Fruit fly (Drosophila melanogaster): ENCODE results near the gene Ctr1C.

Ctr1C gene

DNA sequence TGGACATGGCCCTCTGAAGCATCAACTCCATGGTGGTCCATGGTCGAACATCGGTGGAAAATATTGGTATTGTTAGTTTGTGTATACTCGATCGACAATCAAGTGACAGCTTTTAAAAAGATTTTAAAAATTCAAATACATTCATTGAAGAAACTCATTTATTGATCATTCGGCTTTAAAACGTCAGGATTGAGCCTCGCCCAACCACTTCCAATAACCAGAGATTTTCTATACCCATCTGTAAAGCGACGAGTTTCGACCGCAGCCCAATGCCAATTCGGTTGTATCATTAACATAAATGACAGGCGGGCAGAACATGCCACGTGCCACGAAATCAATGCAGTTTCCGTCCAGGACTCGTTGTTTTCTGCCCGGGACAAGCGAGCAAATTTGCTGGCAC is at the start of gene Ctr1C:
TSS of gene Ctr1C (minus strand) at position 101 of the 400 bp plus-strand sequence.
- TF ChIP-seq CG17801 (GFP tag; optimal IDR thresholded peaks at IDR 0.05; ENCODE audit: partially characterized antibody), result no peak

DNA sequence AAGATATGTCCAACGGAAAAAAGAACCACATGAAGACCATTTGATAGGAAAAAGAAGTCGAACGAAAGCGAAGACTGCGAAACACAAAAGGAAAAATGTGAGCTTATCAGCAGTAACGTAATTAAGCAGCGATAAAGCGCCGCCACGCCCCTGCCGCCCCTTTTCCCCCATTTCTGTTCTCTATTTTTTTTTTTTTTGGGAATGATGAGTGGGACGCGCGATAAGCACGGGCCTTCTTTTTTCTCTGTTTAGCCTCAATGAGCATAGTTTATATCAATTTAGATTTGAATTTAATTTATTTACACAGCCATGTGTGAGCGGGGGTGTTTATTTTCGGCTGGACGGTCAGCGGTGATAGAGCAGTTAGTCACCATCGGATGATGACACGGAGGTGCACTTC is 46.0 kb upstream of the Ctr1C start:
- TF ChIP-seq CG17801 (GFP tag; optimal IDR thresholded peaks at IDR 0.05; ENCODE audit: partially characterized antibody), result no peak

DNA sequence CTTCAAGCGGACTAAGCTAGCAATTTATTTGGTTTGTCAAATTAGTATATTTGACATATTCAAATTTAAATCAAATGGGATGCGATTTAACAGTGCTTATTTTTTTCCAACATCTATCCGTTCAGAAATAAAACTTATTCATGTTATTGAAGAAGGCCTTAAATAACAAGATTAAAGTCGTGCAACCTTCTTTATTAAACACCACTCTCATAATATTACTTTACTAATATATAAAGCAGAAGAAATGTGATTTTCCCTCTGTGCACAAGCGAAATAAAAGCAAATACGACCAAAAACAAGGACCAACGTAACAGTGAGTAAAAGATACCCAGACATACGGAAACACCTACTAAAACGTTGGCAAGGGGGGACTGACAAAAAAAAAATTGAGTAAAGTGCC is 42.5 kb upstream of the Ctr1C start:
- TF ChIP-seq CG17801 (GFP tag; optimal IDR thresholded peaks at IDR 0.05; ENCODE audit: partially characterized antibody), result no peak

DNA sequence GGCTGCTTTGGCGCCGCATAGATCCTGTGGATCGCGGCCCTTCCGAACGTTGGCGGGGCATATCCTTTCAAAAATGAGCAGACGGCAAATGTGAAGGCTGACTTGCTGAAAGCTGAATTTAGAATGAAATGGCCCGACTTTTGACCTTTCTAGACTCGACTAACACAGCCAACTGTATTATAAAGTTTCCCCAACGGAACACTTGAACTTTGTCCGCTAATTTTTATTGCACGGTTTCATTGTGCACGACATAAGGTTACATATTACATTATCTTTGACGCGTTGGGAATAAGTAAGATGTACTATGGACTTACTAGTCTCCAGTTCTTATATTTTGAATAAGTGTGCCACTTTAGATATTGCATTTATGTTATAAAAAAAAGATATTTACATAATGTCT is 28.2 kb upstream of the Ctr1C start, which contains the start of gene CG31007:
TSS of gene CG31007 (minus strand) at position 101 of the 400 bp plus-strand sequence.
- no peak for TF ChIP-seq CG17801 (GFP tag; optimal IDR thresholded peaks at IDR 0.05; ENCODE audit: partially characterized antibody)

DNA sequence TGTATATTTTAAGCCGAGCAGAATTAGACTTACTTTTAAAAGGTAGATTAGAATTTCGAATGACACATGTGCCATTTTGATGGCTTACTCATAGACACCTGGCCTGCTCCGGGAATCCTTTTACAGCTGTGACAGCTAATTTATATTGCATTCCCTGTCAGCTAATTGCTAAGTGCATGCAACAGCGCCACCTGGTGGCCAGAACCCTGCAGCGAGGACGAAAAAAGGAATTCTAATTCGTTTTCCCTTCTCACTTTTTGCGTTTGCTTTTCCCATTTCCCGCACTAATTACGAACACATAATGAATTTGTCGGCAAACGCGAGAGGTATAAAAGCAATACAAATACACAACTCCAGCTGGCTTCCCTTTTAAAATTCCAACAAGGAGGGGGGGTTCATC is 25.8 kb upstream of the Ctr1C start, which contains the start of gene CG31008:
TSS of gene CG31008 (minus strand) at position 59 of the 400 bp plus-strand sequence.
- no peak for TF ChIP-seq CG17801 (GFP tag; optimal IDR thresholded peaks at IDR 0.05; ENCODE audit: partially characterized antibody)

DNA sequence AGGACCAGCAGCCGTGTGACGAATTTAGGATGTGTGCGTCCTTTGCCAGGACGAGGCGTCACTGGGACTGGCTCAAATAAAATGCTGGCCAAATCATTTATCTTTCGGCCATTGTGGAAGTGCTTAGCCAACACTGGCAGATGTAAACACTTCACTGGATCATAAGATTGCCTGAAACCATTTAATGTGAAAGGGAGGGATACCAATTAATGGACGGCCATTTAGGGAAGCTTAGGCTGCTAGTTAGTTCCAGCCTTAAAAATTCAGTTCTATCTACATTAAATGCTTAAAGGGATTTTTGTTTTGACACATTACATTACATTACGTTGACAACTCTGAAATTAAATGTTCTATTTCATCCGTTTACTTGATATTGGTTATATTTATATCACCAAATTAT is 4.7 kb downstream of the Ctr1C start, which contains the start of gene CG15548:
TSS of gene CG15548 (plus strand) at position 301 of the 400 bp plus-strand sequence.
- no peak for TF ChIP-seq CG17801 (GFP tag; optimal IDR thresholded peaks at IDR 0.05; ENCODE audit: partially characterized antibody)

DNA sequence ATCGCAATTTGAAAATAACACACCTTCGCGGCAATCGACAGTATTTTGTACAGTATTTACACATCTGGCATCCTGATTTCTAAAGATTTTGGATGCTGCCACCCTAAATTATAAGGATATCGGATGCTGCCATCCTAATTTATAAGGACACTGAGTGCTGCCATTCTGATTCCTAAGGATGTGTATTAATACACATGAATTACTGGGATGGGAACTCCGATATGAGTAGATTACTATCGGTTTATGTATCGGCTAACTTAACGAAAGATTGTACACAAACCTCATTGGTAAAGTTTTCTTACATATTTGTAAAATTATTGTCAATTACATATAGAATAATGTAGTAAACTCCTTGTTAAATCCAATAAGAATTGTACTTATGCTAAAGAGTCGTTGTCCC is 17.8 kb downstream of the Ctr1C start:
- TF ChIP-seq CG17801 (GFP tag; optimal IDR thresholded peaks at IDR 0.05; ENCODE audit: partially characterized antibody), result no peak

DNA sequence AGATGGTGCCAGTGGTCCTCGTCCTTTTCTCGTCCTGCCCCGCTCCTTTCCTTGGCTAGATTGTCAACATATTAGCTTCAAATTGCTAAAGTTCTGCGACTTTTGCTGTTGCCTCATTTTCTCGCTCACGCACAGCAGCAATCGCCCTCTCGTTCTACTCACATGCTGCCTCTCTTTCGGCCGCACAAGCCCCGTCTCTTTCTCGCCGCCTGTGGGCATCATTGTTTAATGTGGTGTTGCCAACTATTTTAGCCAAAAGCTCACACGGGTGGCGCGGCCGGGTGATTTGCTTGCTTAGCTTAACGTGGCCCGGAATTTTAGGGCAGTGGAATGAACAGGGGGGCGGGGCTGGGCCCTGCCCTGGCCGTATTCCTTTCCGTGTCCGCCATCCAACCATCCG is 23.9 kb downstream of the Ctr1C start:
- no peak for TF ChIP-seq CG17801 (GFP tag; optimal IDR thresholded peaks at IDR 0.05; ENCODE audit: partially characterized antibody)

DNA sequence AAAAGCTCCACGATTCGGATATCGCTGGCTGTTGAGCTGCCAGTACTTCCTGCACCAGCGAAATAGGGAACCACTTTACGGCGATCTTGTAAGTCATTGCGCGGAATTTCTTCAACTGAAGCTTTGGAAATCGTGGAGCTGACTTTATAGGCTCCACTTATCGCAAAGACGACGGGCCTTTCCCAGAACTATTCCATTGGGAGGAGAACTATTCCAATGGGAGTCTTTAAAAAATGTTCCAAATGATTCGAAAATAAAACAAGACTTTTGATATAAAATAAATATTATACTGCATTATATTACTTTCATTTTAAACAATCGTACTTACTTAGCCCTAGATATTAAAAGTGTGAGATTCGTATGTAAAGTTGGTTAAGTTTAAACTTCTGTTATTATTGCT is 27.1 kb downstream of the Ctr1C start, which contains the start of gene CG15550:
TSS of gene CG15550 (minus strand) at position 101 of the 400 bp plus-strand sequence.
- no peak for TF ChIP-seq CG17801 (GFP tag; optimal IDR thresholded peaks at IDR 0.05; ENCODE audit: partially characterized antibody)

DNA sequence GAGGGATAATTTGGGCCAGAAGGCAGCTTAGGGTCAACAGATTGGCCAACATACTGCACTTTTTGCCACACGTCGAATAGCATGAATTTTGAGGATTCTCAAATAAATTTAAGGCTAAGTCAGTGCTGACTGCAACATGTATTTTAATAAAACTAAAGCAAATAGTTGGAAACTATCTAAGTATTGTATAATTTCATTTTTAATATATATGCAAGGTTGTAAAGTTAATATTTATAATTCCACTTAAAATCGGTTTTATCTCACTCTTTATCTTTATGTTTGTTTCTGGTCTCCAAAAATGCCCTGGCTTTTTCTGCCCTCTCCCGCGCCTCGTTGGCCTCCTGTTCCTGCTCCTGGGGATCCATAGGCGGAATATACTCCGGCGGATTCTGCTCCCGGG is 27.7 kb downstream of the Ctr1C start, which contains the start of gene CG15549:
TSS of gene CG15549 (minus strand) at position 101 of the 400 bp plus-strand sequence.
- TF ChIP-seq CG17801 (GFP tag; optimal IDR thresholded peaks at IDR 0.05; ENCODE audit: partially characterized antibody), result no peak

DNA sequence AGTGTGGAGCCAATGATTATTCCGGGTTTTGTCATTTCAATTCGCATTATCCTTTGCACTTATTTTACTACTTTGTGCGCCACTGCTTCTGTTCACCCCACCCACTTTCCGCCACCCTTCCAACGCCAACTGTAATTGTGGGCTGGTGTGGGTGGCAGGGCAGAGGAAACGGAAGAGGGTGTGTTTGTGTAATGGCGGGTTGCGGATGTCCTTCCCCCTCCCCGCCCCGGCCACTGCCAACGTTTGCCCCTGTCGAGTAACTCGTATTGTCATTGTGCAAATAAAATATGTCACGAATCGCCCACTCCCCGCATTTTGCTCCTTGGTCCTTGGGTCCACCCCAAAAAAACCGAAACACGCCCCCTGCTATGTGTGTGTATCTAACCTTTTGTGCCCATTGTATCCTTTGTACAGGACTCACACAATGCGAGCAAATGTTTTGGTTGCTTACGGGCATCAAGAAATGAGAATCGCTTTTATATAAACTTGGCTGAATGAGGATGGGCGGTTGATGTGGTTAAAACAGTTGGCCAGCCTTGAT is 30.2 kb downstream of the Ctr1C start:
- no peak for TF ChIP-seq CG17801 (GFP tag; optimal IDR thresholded peaks at IDR 0.05; ENCODE audit: partially characterized antibody)

DNA sequence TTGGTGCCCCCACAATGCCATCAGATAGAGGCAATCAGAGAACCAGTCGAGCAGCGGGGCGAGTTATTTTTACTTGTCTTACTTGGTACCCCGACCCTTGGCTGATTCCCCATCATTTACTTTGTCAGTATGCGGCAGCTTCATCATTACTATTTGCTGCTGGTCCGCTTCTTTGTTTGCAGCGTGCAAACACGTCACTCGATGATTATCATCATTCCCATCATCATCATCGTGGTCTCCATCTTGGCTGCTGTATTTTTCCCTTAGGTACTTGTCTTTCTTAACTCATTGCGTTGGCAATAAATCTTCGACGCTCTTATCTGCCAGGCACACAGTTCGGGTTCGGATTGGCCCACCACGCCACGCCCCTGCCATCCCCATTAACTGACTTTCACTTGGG is 32.0 kb downstream of the Ctr1C start:
- no peak for TF ChIP-seq CG17801 (GFP tag; optimal IDR thresholded peaks at IDR 0.05; ENCODE audit: partially characterized antibody)

DNA sequence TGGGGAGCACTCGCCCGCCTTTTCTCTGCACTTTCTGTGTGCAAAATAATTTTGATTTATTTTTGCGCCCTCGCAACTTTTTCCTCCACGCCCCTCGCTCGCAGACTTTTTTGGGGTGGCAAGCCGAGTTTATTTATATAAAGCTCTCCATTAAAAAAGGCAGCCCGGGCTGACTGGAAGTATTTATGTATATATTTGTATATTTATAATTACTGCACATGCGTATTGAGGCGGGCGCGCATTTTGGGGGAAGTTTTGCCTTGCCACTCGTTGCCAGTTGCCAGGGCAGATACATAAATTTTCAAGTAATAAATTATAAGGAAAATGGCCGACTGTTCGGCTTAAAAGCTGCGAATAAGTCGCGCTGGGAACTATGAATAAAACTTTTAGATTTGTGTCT is 35.5 kb downstream of the Ctr1C start:
- TF ChIP-seq CG17801 (GFP tag; optimal IDR thresholded peaks at IDR 0.05; ENCODE audit: partially characterized antibody), result no peak

DNA sequence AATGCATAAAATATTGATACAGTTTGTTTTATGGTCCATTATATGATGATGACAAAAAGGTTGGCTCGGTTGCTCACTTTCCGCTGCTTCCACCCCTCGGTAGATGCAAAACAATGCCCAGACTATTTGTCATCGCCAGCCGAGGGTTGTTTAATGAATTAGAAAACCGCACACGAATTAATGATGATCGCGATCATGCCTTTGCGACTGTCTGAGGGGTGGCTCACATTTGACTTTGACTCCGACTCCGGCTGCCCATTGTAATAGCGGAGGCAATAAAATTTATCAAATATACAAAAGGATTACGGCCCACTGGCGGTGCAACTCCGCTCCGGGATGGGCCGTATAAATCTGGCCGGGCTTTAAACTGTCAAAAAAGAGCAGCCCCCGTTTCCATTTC is 38.1 kb downstream of the Ctr1C start:
- no peak for TF ChIP-seq CG17801 (GFP tag; optimal IDR thresholded peaks at IDR 0.05; ENCODE audit: partially characterized antibody)

DNA sequence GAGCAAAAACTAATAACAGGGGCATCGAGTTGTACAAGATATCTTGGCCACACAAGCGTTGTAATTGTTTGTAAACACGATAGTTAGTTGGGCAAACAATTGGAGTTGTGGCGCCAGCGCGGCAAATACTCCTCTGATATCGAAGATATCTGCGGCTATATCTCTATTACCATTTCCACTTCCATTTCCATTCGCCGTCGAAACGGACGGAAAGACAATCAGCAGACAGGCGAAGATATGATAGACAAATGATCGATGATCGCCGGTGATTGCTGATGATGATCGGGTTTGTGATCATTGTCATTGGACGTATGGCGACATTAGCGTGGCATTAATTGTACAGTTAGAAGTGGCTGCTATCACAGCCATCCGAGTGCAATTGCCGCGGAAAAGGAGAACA is 38.7 kb downstream of the Ctr1C start:
- no peak for TF ChIP-seq CG17801 (GFP tag; optimal IDR thresholded peaks at IDR 0.05; ENCODE audit: partially characterized antibody)

DNA sequence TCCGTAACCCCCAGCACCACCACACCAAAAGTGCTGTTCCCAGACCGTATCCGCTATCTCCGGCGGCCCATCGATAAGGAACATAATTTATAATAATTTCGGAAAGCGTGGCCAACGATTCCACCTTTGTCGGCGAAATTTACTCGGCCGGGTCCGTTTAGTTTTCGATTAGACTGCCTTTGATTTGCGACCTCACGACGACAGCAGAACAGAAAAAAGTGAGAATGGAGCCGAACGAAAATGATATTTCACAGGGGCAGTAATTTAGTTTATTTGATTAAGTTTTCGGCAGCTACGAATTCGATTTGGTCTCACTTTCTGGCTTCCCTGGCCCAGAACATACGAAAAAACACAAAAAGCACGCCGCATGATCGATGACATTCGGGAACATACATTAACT is 40.5 kb downstream of the Ctr1C start:
- no peak for TF ChIP-seq CG17801 (GFP tag; optimal IDR thresholded peaks at IDR 0.05; ENCODE audit: partially characterized antibody)

DNA sequence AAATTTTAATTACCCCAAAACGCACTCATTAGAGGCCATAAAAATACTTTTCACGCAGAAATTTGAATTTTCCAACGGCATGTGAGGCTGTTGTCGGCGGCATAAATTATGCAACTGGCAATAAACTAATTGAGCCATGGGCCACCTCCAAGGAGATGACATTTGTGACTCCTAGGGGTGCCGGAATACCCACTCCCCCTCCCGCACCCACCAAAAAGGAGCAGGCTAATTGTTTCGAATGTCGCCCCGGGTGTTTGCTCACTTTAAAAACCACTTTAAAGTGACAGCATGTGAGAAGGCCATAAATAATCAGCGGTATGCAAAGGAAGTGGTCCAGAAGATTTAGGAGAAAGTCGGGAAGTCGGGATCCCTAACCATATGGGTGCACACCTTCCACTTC is 41.7 kb downstream of the Ctr1C start:
- no peak for TF ChIP-seq CG17801 (GFP tag; optimal IDR thresholded peaks at IDR 0.05; ENCODE audit: partially characterized antibody)

All from ovary, adult (tissue).